Worm (Caenorhabditis elegans) whole organism, mixed stage, embryonic: ENCODE measurements around the gene H40L08.9.

Source experiments
- blmp-1 ChIP-seq: fragments of 150-350 bp; optimal IDR thresholded peaks from 2 replicates; lab custom pipeline; 2014; ENCODE audit warnings: missing biosample characterization, missing genetic modification characterization
- ceh-83 ChIP-seq: fragments of 200-800 bp; sonication (Bioruptor generic); optimal IDR thresholded peaks from 2 replicates; lab custom pipeline; 2018; ENCODE audit warnings: mild to moderate bottlenecking, missing genetic modification characterization, missing compliant biosample characterization
- ces-1 ChIP-seq: fragments of 150-350 bp; optimal IDR thresholded peaks from 2 replicates; lab custom pipeline; 2014; ENCODE audit warnings: missing biosample characterization, missing genetic modification reagents, missing genetic modification characterization
- cnd-1 ChIP-seq: fragments of 200-800 bp; sonication (Bioruptor generic); optimal IDR thresholded peaks from 2 replicates; lab custom pipeline; 2018; ENCODE audit warnings: mild to moderate bottlenecking, missing genetic modification characterization, missing compliant biosample characterization
- elt-3 ChIP-seq: fragments of 150-350 bp; optimal IDR thresholded peaks from 2 replicates; lab custom pipeline; 2014; ENCODE audit warnings: missing biosample characterization, missing genetic modification characterization
- nhr-2 ChIP-seq: fragments of 150-350 bp; optimal IDR thresholded peaks from 2 replicates; lab custom pipeline; 2014; ENCODE audit warnings: missing biosample characterization, missing genetic modification characterization
- nhr-28 ChIP-seq: fragments of 150-350 bp; optimal IDR thresholded peaks from 2 replicates; lab custom pipeline; 2014; ENCODE audit warnings: missing biosample characterization, missing genetic modification characterization
- snpc-4 ChIP-seq: fragments of 150-350 bp; optimal IDR thresholded peaks from 2 replicates; lab custom pipeline; 2014; ENCODE audit warnings: missing biosample characterization, missing genetic modification characterization
- sptf-1 ChIP-seq: sonication (generic microtip); optimal IDR thresholded peaks from 2 replicates; lab custom pipeline; 2017; ENCODE audit warnings: mild to moderate bottlenecking, missing genetic modification characterization, moderate library complexity, missing compliant biosample characterization
- unc-62 ChIP-seq: fragments of 150-350 bp; optimal IDR thresholded peaks from 2 replicates; lab custom pipeline; 2014; ENCODE audit warnings: missing biosample characterization, missing genetic modification reagents, missing genetic modification characterization

ce11 chrX:15116514-15116913 is 40.2 kb upstream of the H40L08.9 start, which contains the start of gene R07D5.2:
- TF ChIP-seq snpc-4 (tag; lab: Kevin White, UChicago) (no peak), unc-62 (GFP tag; lab: Kevin White, UChicago) (no peak), nhr-2 (no peak), ces-1 (GFP tag; lab: Kevin White, UChicago) (no peak), elt-3 (tag; lab: Kevin White, UChicago) (no peak), cnd-1 (tag; lab: Kevin White, UChicago) (no peak), ceh-83 (no peak), blmp-1 (no peak), nhr-28 (tag; lab: Kevin White, UChicago) (no peak), sptf-1 (tag; lab: Kevin White, UChicago) (no peak)
